Fruit fly (Drosophila melanogaster): Measurements from ENCODE around the gene cona.

cona gene

DNA sequence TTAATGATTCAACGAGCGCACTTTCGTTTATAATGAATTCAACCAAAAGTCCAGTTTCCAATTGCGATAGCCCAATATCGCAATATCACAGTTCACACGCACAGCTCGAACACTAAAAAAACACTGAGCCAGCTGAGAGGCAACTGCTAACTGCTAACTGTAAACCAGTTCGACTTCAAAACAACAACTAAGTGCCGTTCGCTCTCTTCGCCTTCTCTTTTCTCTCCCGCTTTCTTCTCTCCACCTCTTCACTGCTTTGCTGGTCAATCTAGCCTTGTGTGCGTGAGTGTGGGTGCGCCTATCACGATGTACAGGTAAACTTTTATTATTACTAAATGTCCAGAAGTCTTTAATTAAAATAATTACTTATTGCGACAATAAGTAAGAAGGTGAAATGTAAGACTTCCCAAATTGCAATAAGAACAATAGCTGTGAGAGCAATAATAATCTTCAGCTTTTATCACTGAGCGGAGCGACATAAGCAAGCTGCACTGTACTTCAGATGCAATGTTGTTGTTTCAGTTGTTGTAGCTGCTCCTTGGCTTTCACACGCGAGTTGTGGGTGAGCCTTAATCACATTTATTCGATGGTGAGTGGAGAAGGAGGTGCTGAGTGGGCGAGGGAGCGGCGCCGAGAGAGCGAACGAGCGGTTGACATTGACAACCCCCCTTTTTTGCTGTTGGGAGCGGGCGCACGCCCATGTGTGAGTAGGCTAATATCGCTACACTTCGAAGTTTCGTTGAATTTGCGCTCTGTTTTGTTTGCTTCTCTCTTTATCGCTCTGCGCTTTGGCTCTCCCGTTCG is 11.4 kb downstream of the cona start, which contains the start of gene Vti1b (continued):
- TF ChIP-seq Dll (GFP tag; IDR thresholded peaks at IDR 0.05; ENCODE audit: partially characterized antibody) = 0 out of 4 replicates have a peak, but pooled peaks have one; percentile 29
- peak; percentile 69 for TF ChIP-seq mirr (GFP tag; optimal IDR thresholded peaks at IDR 0.05)
- TF ChIP-seq CG7556 (GFP tag; optimal IDR thresholded peaks at IDR 0.05) = peak; percentile 93

DNA sequence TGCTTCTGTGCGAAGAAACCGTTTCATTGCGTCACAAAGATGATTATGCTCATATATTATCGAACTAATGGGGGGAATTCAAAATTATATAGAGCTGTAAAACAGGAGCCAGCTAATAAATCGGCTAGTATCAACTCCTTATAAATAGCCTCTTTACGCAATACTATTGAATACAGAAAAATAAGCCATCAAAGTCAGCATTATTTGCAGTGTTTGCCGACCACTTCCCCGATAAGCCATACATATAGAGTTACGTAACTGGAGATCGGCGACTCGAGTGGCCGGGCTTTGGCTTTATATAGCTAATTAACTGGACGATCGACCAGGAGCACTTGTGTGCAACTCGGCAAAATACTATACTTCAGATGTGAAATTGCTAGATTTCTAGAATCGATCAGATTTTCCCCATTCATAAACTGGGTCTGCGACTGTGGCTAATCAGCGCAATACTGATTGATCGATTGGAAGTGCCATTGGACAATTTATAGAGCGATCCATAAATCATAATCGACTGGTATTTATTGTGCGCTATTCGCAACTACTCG is 12.3 kb downstream of the cona start:
- peak; percentile 77 for TF ChIP-seq sd (tag; optimal IDR thresholded peaks at IDR 0.05)
- TF ChIP-seq CG12769 (tag; optimal IDR thresholded peaks at IDR 0.05) = no peak
- TF ChIP-seq CG8281 (tag; optimal IDR thresholded peaks at IDR 0.05) = peak; percentile 3
- TF ChIP-seq ranshi (GFP tag; IDR thresholded peaks at IDR 0.05) = peak; percentile 44; the same call in 1 of the 2 replicates
- no peak for TF ChIP-seq Six4 (GFP tag; optimal IDR thresholded peaks at IDR 0.05)
- peak in 1 of 2 experiments; percentile 89 for TF ChIP-seq Pdp1 (GFP tag; optimal IDR thresholded peaks at IDR 0.05)
- no peak for TF ChIP-seq CG30431 (GFP tag; optimal IDR thresholded peaks at IDR 0.05)
- TF ChIP-seq Vsx1 (GFP tag; optimal IDR thresholded peaks at IDR 0.05) = peak; percentile 85
- TF ChIP-seq bowl (GFP tag; IDR thresholded peaks at IDR 0.05) = no peak
- TF ChIP-seq CG11696 (GFP tag; IDR thresholded peaks at IDR 0.05) = peak; percentile 71
- TF ChIP-seq hkb (optimal IDR thresholded peaks at IDR 0.05) = no peak
- peak; percentile 65 for TF ChIP-seq hkb (GFP tag; IDR thresholded peaks at IDR 0.05)
- peak; percentile 33 for TF ChIP-seq exex (tag; optimal IDR thresholded peaks at IDR 0.05)
- TF ChIP-seq CG11247 (GFP tag; IDR thresholded peaks at IDR 0.05) = peak; percentile 44
- no peak for TF ChIP-seq eyg (GFP tag; optimal IDR thresholded peaks at IDR 0.05)
- peak; percentile 2 for TF ChIP-seq sens (GFP tag)
- TF ChIP-seq CG13123 (GFP tag; optimal IDR thresholded peaks at IDR 0.05) = no peak
- peak; percentile 46; the same call in 1 of the 2 replicates for TF ChIP-seq Awh (GFP tag; IDR thresholded peaks at IDR 0.05)
- TF ChIP-seq sens-2 (GFP tag; IDR thresholded peaks at IDR 0.05) = peak; percentile 57
- peak; percentile 28 for TF ChIP-seq lilli (GFP tag; optimal IDR thresholded peaks at IDR 0.05)
- TF ChIP-seq sob (GFP tag; IDR thresholded peaks at IDR 0.05) = peak; percentile 31; the same call in 1 of the 2 replicates
- peak; percentile 57; the same call in 1 of the 2 replicates for TF ChIP-seq E2f1 (GFP tag; IDR thresholded peaks at IDR 0.05)
- TF ChIP-seq CG8765 (GFP tag; IDR thresholded peaks at IDR 0.05) = peak; percentile 58; the same call in 1 of the 2 replicates
- no peak for TF ChIP-seq CG12942 (GFP tag; optimal IDR thresholded peaks at IDR 0.05)
- no peak for TF ChIP-seq Hr39 (optimal IDR thresholded peaks at IDR 0.05)
- no peak for TF ChIP-seq prd (optimal IDR thresholded peaks at IDR 0.05)
- TF ChIP-seq prd (GFP tag; IDR thresholded peaks at IDR 0.05) = peak; percentile 9; the same call in 1 of the 3 replicates
- peak; percentile 31; the same call in 1 of the 2 replicates for TF ChIP-seq al (GFP tag; IDR thresholded peaks at IDR 0.05)
- TF ChIP-seq lab (GFP tag; optimal IDR thresholded peaks at IDR 0.05) = peak; percentile 45
- TF ChIP-seq CG31365 (tag; optimal IDR thresholded peaks at IDR 0.05) = no peak
- TF ChIP-seq tna (GFP tag; IDR thresholded peaks at IDR 0.05; ENCODE audit: partially characterized antibody) = no peak
- no peak for TF ChIP-seq CG4707 (GFP tag; optimal IDR thresholded peaks at IDR 0.05)
- no peak for TF ChIP-seq CG8924 (tag; optimal IDR thresholded peaks at IDR 0.05)
- no peak for TF ChIP-seq lov (optimal IDR thresholded peaks at IDR 0.05)
- peak; percentile 51; the same call in 1 of the 3 replicates for TF ChIP-seq lov (GFP tag; IDR thresholded peaks at IDR 0.05)
- TF ChIP-seq CG6854 (GFP tag; optimal IDR thresholded peaks at IDR 0.05) = no peak
- TF ChIP-seq klu (GFP tag; IDR thresholded peaks at IDR 0.05) = peak; percentile 43; the same call in 1 of the 2 replicates
- TF ChIP-seq Gug (GFP tag; IDR thresholded peaks at IDR 0.05) = 0 out of 4 replicates have a peak, but pooled peaks have one; percentile 5
- peak; percentile 9; the same call in 1 of the 2 replicates for TF ChIP-seq CG7372 (GFP tag; IDR thresholded peaks at IDR 0.05)
- TF ChIP-seq Drgx (GFP tag; IDR thresholded peaks at IDR 0.05) = peak; percentile 53
- TF ChIP-seq grn (GFP tag; optimal IDR thresholded peaks at IDR 0.05) = peak; percentile 63
